Worm (Caenorhabditis elegans): ENCODE results near the gene K03H6.4.

K03H6.4 gene

ce11 chrIV:1512944-1513343, 8.2 kb downstream of the K03H6.4 start:
- TF ChIP-seq med-1 (GFP tag; optimal IDR thresholded peaks at IDR 0.05; ENCODE audit: insufficient read depth), result no peak
- TF ChIP-seq klf-2 (GFP tag; conservative IDR thresholded peaks at IDR 0.05), result no peak
- TF ChIP-seq T22C8.4 (GFP tag; IDR thresholded peaks at IDR 0.05), result no peak
- no peak for TF ChIP-seq ztf-29 (GFP tag; IDR thresholded peaks at IDR 0.05)
- no peak for TF ChIP-seq tab-1 (GFP tag; IDR thresholded peaks at IDR 0.05)
- no peak for TF ChIP-seq ref-1 (GFP tag; conservative IDR thresholded peaks at IDR 0.05)

- no peak for TF ChIP-seq ztf-23 (GFP tag; IDR thresholded peaks at IDR 0.05)
- TF ChIP-seq ztf-29 (GFP tag; IDR thresholded peaks at IDR 0.05), result no peak
- TF ChIP-seq ref-1 (GFP tag; conservative IDR thresholded peaks at IDR 0.05), result no peak
- TF ChIP-seq flt-1 (GFP tag; IDR thresholded peaks at IDR 0.05), result no peak
- TF ChIP-seq tab-1 (GFP tag; IDR thresholded peaks at IDR 0.05), result no peak
- no peak for TF ChIP-seq cog-1 (tag; optimal IDR thresholded peaks at IDR 0.05)
- TF ChIP-seq T22C8.4 (GFP tag; IDR thresholded peaks at IDR 0.05), result no peak
- no peak for TF ChIP-seq med-1 (GFP tag; optimal IDR thresholded peaks at IDR 0.05; ENCODE audit: insufficient read depth)
Measured at ce11 chrIV:1510241-1510640, 10.9 kb downstream of the K03H6.4 start, which contains the start of gene txt-4. txt-4 (plus strand) TSS chrIV:1510564.

- TF ChIP-seq ref-1 (GFP tag; conservative IDR thresholded peaks at IDR 0.05), result peak; percentile 22; the same call in 1 of the 2 replicates
- no peak for TF ChIP-seq T22C8.4 (GFP tag; IDR thresholded peaks at IDR 0.05)
- no peak for TF ChIP-seq flt-1 (GFP tag; IDR thresholded peaks at IDR 0.05)
- no peak for TF ChIP-seq tab-1 (GFP tag; IDR thresholded peaks at IDR 0.05)
- no peak for TF ChIP-seq ztf-29 (GFP tag; IDR thresholded peaks at IDR 0.05)
Measured at ce11 chrIV:1497448-1497847, 23.7 kb downstream of the K03H6.4 start, which contains the start of gene hxk-3. hxk-3 (plus strand) TSS chrIV:1497626.

- TF ChIP-seq cog-1 (tag; optimal IDR thresholded peaks at IDR 0.05), result no peak
- no peak for TF ChIP-seq T22C8.4 (GFP tag; IDR thresholded peaks at IDR 0.05)
- TF ChIP-seq ztf-29 (GFP tag; IDR thresholded peaks at IDR 0.05), result no peak
- TF ChIP-seq ref-1 (GFP tag; conservative IDR thresholded peaks at IDR 0.05), result no peak
- no peak for TF ChIP-seq klf-2 (GFP tag; conservative IDR thresholded peaks at IDR 0.05)
- TF ChIP-seq tab-1 (GFP tag; IDR thresholded peaks at IDR 0.05), result no peak
- TF ChIP-seq flt-1 (GFP tag; IDR thresholded peaks at IDR 0.05), result no peak
- no peak for TF ChIP-seq ztf-23 (GFP tag; IDR thresholded peaks at IDR 0.05)
- no peak for TF ChIP-seq med-1 (GFP tag; optimal IDR thresholded peaks at IDR 0.05; ENCODE audit: insufficient read depth)
Measured at ce11 chrIV:1496679-1497033, 24.5 kb downstream of the K03H6.4 start.

ce11 chrIV:1496017-1496678, 25.0 kb downstream of the K03H6.4 start, which contains the start of gene npp-20:
npp-20 (minus strand) TSS chrIV:1496022.
- TF ChIP-seq med-1 (GFP tag; optimal IDR thresholded peaks at IDR 0.05; ENCODE audit: insufficient read depth) (no peak), ref-1 (GFP tag; conservative IDR thresholded peaks at IDR 0.05) (no peak), T22C8.4 (GFP tag; IDR thresholded peaks at IDR 0.05) (no peak), tab-1 (GFP tag; IDR thresholded peaks at IDR 0.05) (no peak), cog-1 (tag; optimal IDR thresholded peaks at IDR 0.05) (no peak), klf-2 (GFP tag; conservative IDR thresholded peaks at IDR 0.05) (no peak), ztf-23 (GFP tag; IDR thresholded peaks at IDR 0.05) (no peak), ztf-29 (GFP tag; IDR thresholded peaks at IDR 0.05) (no peak), flt-1 (GFP tag; IDR thresholded peaks at IDR 0.05) (no peak)

- TF ChIP-seq klf-2 (GFP tag; conservative IDR thresholded peaks at IDR 0.05) (no peak), flt-1 (GFP tag; IDR thresholded peaks at IDR 0.05) (no peak), T22C8.4 (GFP tag; IDR thresholded peaks at IDR 0.05) (no peak), tab-1 (GFP tag; IDR thresholded peaks at IDR 0.05) (no peak), cog-1 (tag; optimal IDR thresholded peaks at IDR 0.05) (no peak), ztf-23 (GFP tag; IDR thresholded peaks at IDR 0.05) (no peak), ref-1 (GFP tag; conservative IDR thresholded peaks at IDR 0.05) (no peak), med-1 (GFP tag; optimal IDR thresholded peaks at IDR 0.05; ENCODE audit: insufficient read depth) (no peak), ztf-29 (GFP tag; IDR thresholded peaks at IDR 0.05) (no peak)
Measured at ce11 chrIV:1484968-1485474, 36.1 kb downstream of the K03H6.4 start, which contains the start of gene Y77E11A.16. Y77E11A.16 (plus strand) TSS chrIV:1485424.

ce11 chrIV:1478649-1479048, 42.5 kb downstream of the K03H6.4 start:
- TF ChIP-seq ztf-23 (GFP tag; IDR thresholded peaks at IDR 0.05) (no peak), klf-2 (GFP tag; conservative IDR thresholded peaks at IDR 0.05) (no peak), tab-1 (GFP tag; IDR thresholded peaks at IDR 0.05) (no peak), med-1 (GFP tag; optimal IDR thresholded peaks at IDR 0.05; ENCODE audit: insufficient read depth) (no peak), flt-1 (GFP tag; IDR thresholded peaks at IDR 0.05) (no peak), T22C8.4 (GFP tag; IDR thresholded peaks at IDR 0.05) (no peak), ztf-29 (GFP tag; IDR thresholded peaks at IDR 0.05) (no peak)

- TF ChIP-seq T22C8.4 (GFP tag; IDR thresholded peaks at IDR 0.05) (no peak), flt-1 (GFP tag; IDR thresholded peaks at IDR 0.05) (no peak), klf-2 (GFP tag; conservative IDR thresholded peaks at IDR 0.05) (no peak), med-1 (GFP tag; optimal IDR thresholded peaks at IDR 0.05; ENCODE audit: insufficient read depth) (no peak), ztf-23 (GFP tag; IDR thresholded peaks at IDR 0.05) (no peak), cog-1 (tag; optimal IDR thresholded peaks at IDR 0.05) (no peak), ztf-29 (GFP tag; IDR thresholded peaks at IDR 0.05) (no peak)
Measured at ce11 chrIV:1475009-1475408, 46.1 kb downstream of the K03H6.4 start, which contains the start of gene Y77E11A.12. Y77E11A.12 (minus strand) TSS chrIV:1475109.

- no peak for TF ChIP-seq med-1 (GFP tag; optimal IDR thresholded peaks at IDR 0.05; ENCODE audit: insufficient read depth)
- no peak for TF ChIP-seq cog-1 (tag; optimal IDR thresholded peaks at IDR 0.05)
- no peak for TF ChIP-seq tab-1 (GFP tag; IDR thresholded peaks at IDR 0.05)
- no peak for TF ChIP-seq ztf-23 (GFP tag; IDR thresholded peaks at IDR 0.05)
- TF ChIP-seq ref-1 (GFP tag; conservative IDR thresholded peaks at IDR 0.05), result no peak
- no peak for TF ChIP-seq flt-1 (GFP tag; IDR thresholded peaks at IDR 0.05)
- no peak for TF ChIP-seq ztf-29 (GFP tag; IDR thresholded peaks at IDR 0.05)
Measured at ce11 chrIV:1472145-1472544, 49.0 kb downstream of the K03H6.4 start.

- no peak for TF ChIP-seq cog-1 (tag; optimal IDR thresholded peaks at IDR 0.05)
- no peak for TF ChIP-seq klf-2 (GFP tag; conservative IDR thresholded peaks at IDR 0.05)
- no peak for TF ChIP-seq ref-1 (GFP tag; conservative IDR thresholded peaks at IDR 0.05)
- TF ChIP-seq med-1 (GFP tag; optimal IDR thresholded peaks at IDR 0.05; ENCODE audit: insufficient read depth), result no peak
- no peak for TF ChIP-seq tab-1 (GFP tag; IDR thresholded peaks at IDR 0.05)
- TF ChIP-seq T22C8.4 (GFP tag; IDR thresholded peaks at IDR 0.05), result no peak
- no peak for TF ChIP-seq flt-1 (GFP tag; IDR thresholded peaks at IDR 0.05)
- no peak for TF ChIP-seq ztf-23 (GFP tag; IDR thresholded peaks at IDR 0.05)
- no peak for TF ChIP-seq ztf-29 (GFP tag; IDR thresholded peaks at IDR 0.05)
Measured at ce11 chrIV:1470364-1470763, 50.8 kb downstream of the K03H6.4 start.

Data from whole organism, midembryonic.